Worm (Caenorhabditis elegans) whole organism, L1 larva: Measurements from ENCODE around the gene sma-5.
A peak's percentile ranks its signal among the peaks of the same experiment; 100 is the strongest.
"Not testable (repeated sequence)": the region's sequence is repeated elsewhere in the genome, so short reads cannot be mapped to it uniquely, and the experiment has no call there.

Source experiments
- C16A3.4 ChIP-seq: fragments of 150-350 bp; optimal IDR thresholded peaks from 2 replicates; lab custom pipeline; 2014; ENCODE audit warnings: missing biosample characterization, missing genetic modification characterization
- C34B4.2 ChIP-seq: sonication (generic microtip); optimal IDR thresholded peaks from 2 replicates; lab custom pipeline; 2017; ENCODE audit warnings: mild to moderate bottlenecking, missing genetic modification characterization, missing compliant biosample characterization
- aha-1 ChIP-seq: fragments of 150-350 bp; optimal IDR thresholded peaks from 2 replicates; lab custom pipeline; 2014; ENCODE audit warnings: missing biosample characterization, missing genetic modification characterization
- alr-1 ChIP-seq: fragments of 200-800 bp; sonication (Bioruptor generic); optimal IDR thresholded peaks from 2 replicates; lab custom pipeline; 2018; ENCODE audit warnings: borderline replicate concordance, mild to moderate bottlenecking, missing genetic modification characterization, missing compliant biosample characterization
- blmp-1 ChIP-seq: fragments of 150-350 bp; optimal IDR thresholded peaks from 2 replicates; lab custom pipeline; 2014; ENCODE audit warnings: missing biosample characterization, missing genetic modification characterization
- ceh-8 ChIP-seq: fragments of 200-800 bp; sonication (Bioruptor generic); optimal IDR thresholded peaks from 2 replicates; lab custom pipeline; 2018; ENCODE audit warnings: mild to moderate bottlenecking, missing genetic modification characterization, moderate library complexity, missing compliant biosample characterization
- ceh-82 ChIP-seq, 3 experiments: fragments of 150-350 bp in 1 of 3; sonication (generic microtip) in 2 of 3; optimal IDR thresholded peaks; 2 replicates each; lab custom pipeline; 2014 to 2017; ENCODE audit warnings: missing biosample characterization in 3 of 3, missing genetic modification characterization in 3 of 3
- ceh-88 ChIP-seq: fragments of 200-800 bp; sonication (Bioruptor generic); IDR thresholded peaks from 2 replicates; pipeline ENCODE4 v1.3.6; 2022; ENCODE audit warnings: missing genetic modification characterization, missing compliant biosample characterization
- dpl-1 ChIP-seq, 3 experiments: fragments of 150-350 bp in 2 of 3; sonication (generic microtip) in 1 of 3; optimal IDR thresholded peaks; 2 replicates each; lab custom pipeline; 2014 to 2017; ENCODE audit warnings: missing biosample characterization in 3 of 3, missing genetic modification characterization in 3 of 3, missing genetic modification reagents in 3 of 3
- dsc-1 ChIP-seq: sonication (generic microtip); optimal IDR thresholded peaks from 2 replicates; lab custom pipeline; 2016; ENCODE audit warnings: mild to moderate bottlenecking, missing genetic modification characterization, missing compliant biosample characterization
- elt-2 ChIP-seq: sonication (generic microtip); optimal IDR thresholded peaks from 2 replicates; lab custom pipeline; 2016; ENCODE audit warnings: missing genetic modification characterization, mild to moderate bottlenecking, inconsistent platforms, missing compliant biosample characterization, missing genetic modification reagents
- elt-3 ChIP-seq, 6 experiments: fragments of 150-350 bp in 1 of 6; sonication (generic microtip); optimal IDR thresholded peaks; 2 replicates each; lab custom pipeline; 2017 to 2018; ENCODE audit warnings: missing biosample characterization in 6 of 6, missing genetic modification characterization in 6 of 6, inconsistent platforms in 1 of 6
- fkh-4 ChIP-seq: sonication (generic microtip); optimal IDR thresholded peaks from 2 replicates; lab custom pipeline; 2016; ENCODE audit warnings: missing compliant biosample characterization, missing genetic modification characterization, borderline replicate concordance
- grh-1 ChIP-seq: fragments of 200-800 bp; sonication (Bioruptor generic); IDR thresholded peaks from 2 replicates; pipeline ENCODE4 v1.3.6; 2022; ENCODE audit warnings: missing genetic modification reagents, missing genetic modification characterization, missing compliant biosample characterization
- isw-1 ChIP-seq: fragments of 200-800 bp; sonication (Bioruptor generic); IDR thresholded peaks from 2 replicates; pipeline ENCODE4 v1.3.6; 2022; ENCODE audit warnings: missing genetic modification characterization, missing compliant biosample characterization
- lin-14 ChIP-seq: fragments of 200-800 bp; sonication (Bioruptor generic); optimal IDR thresholded peaks from 2 replicates; lab custom pipeline; 2018; ENCODE audit warnings: mild to moderate bottlenecking, missing genetic modification characterization, moderate library complexity, missing compliant biosample characterization
- lin-39 ChIP-seq: fragments of 150-350 bp; optimal IDR thresholded peaks from 2 replicates; lab custom pipeline; 2014; ENCODE audit warnings: missing biosample characterization, missing genetic modification reagents, missing genetic modification characterization
- nhr-12 ChIP-seq: sonication (generic microtip); optimal IDR thresholded peaks from 2 replicates; lab custom pipeline; 2017; ENCODE audit warnings: missing biosample characterization, missing genetic modification characterization
- nhr-19 ChIP-seq: fragments of 200-800 bp; sonication (Bioruptor generic); conservative IDR thresholded peaks from 2 replicates; pipeline ENCODE4 v1.3.6; 2022; ENCODE audit warnings: missing genetic modification characterization, missing compliant biosample characterization
- nhr-20 ChIP-seq: sonication (generic microtip); optimal IDR thresholded peaks from 2 replicates; lab custom pipeline; 2016; ENCODE audit warnings: mild to moderate bottlenecking, missing genetic modification characterization, missing compliant biosample characterization
- nhr-47 ChIP-seq: sonication (generic microtip); optimal IDR thresholded peaks from 2 replicates; lab custom pipeline; 2016; ENCODE audit warnings: mild to moderate bottlenecking, missing genetic modification characterization, moderate library complexity, missing compliant biosample characterization
- nhr-85 ChIP-seq: sonication (generic microtip); peaks from one replicate; lab custom pipeline; 2016; ENCODE audit warnings: missing genetic modification characterization, inconsistent platforms, missing compliant biosample characterization
- pax-3 ChIP-seq: fragments of 200-800 bp; sonication (Bioruptor generic); optimal IDR thresholded peaks from 2 replicates; lab custom pipeline; 2018; ENCODE audit warnings: mild to moderate bottlenecking, missing genetic modification characterization, moderate library complexity, missing compliant biosample characterization
- skn-1 ChIP-seq: fragments of 150-350 bp; optimal IDR thresholded peaks from 2 replicates; lab custom pipeline; 2014; ENCODE audit warnings: missing biosample characterization, missing genetic modification characterization
- snpc-4 ChIP-seq: fragments of 150-350 bp; optimal IDR thresholded peaks from 2 replicates; lab custom pipeline; 2014; ENCODE audit warnings: missing biosample characterization, missing genetic modification characterization
- sptf-1 ChIP-seq: fragments of 150-350 bp; optimal IDR thresholded peaks from 2 replicates; lab custom pipeline; 2014; ENCODE audit warnings: missing biosample characterization, missing genetic modification characterization
- sup-37 ChIP-seq: fragments of 200-800 bp; sonication (Bioruptor generic); optimal IDR thresholded peaks from 2 replicates; lab custom pipeline; 2018; ENCODE audit warnings: mild to moderate bottlenecking, missing genetic modification characterization, missing compliant biosample characterization
- swsn-7 ChIP-seq: sonication (generic microtip); optimal IDR thresholded peaks from 2 replicates; lab custom pipeline; 2016; ENCODE audit warnings: missing genetic modification characterization, missing compliant biosample characterization
- tlp-1 ChIP-seq: fragments of 150-350 bp; optimal IDR thresholded peaks from 2 replicates; lab custom pipeline; 2014; ENCODE audit warnings: missing biosample characterization, missing genetic modification characterization
- unc-130 ChIP-seq: fragments of 150-350 bp; optimal IDR thresholded peaks from 2 replicates; lab custom pipeline; 2017; ENCODE audit warnings: missing biosample characterization, missing genetic modification characterization, inconsistent platforms
- unc-30 ChIP-seq: sonication (generic microtip); optimal IDR thresholded peaks from 2 replicates; lab custom pipeline; 2017; ENCODE audit warnings: missing biosample characterization, missing genetic modification characterization
- unc-62 ChIP-seq: fragments of 150-350 bp; optimal IDR thresholded peaks from 2 replicates; lab custom pipeline; 2014; ENCODE audit warnings: missing biosample characterization, missing genetic modification reagents, missing genetic modification characterization
- unc-98 ChIP-seq: fragments of 200-800 bp; sonication (Bioruptor generic); IDR thresholded peaks from 2 replicates; pipeline ENCODE4 v1.3.6; 2022; ENCODE audit warnings: missing genetic modification characterization, missing compliant biosample characterization
- vab-15 ChIP-seq: sonication (generic microtip); optimal IDR thresholded peaks from 2 replicates; lab custom pipeline; 2017; ENCODE audit warnings: missing genotype, mild to moderate bottlenecking, missing genetic modification characterization, missing compliant biosample characterization
- zag-1 ChIP-seq: fragments of 150-350 bp; optimal IDR thresholded peaks from 2 replicates; lab custom pipeline; 2014; ENCODE audit warnings: missing biosample characterization, missing genetic modification characterization
- ztf-11 ChIP-seq, 2 experiments: sonication (generic microtip); optimal IDR thresholded peaks; 2 replicates each; lab custom pipeline; 2016 to 2017; ENCODE audit warnings: missing genetic modification characterization in 2 of 2, missing biosample characterization in 1 of 2, missing compliant biosample characterization in 1 of 2

sma-5 gene

ce11 chrX:11963659-11964058 is 41.7 kb downstream of the sma-5 start (continued):
- TF ChIP-seq skn-1 (tag; lab: Kevin White, UChicago) (peak; percentile 10), ceh-8 (GFP tag; lab: Kevin White, UChicago) (no peak), unc-62 (GFP tag; lab: Kevin White, UChicago) (no peak), alr-1 (no peak), sptf-1 (tag; lab: Kevin White, UChicago) (no peak), tlp-1 (tag; lab: Kevin White, UChicago) (no peak)

ce11 chrX:11962050-11962788 is 43.1 kb downstream of the sma-5 start:
- TF ChIP-seq fkh-4 (tag; lab: Kevin White, UChicago) (no peak), pax-3 (tag; lab: Kevin White, UChicago) (no peak), unc-130 (tag; lab: Kevin White, UChicago) (no peak), C34B4.2 (tag; lab: Kevin White, UChicago) (no peak), lin-39 (no peak), ztf-11 (tag; optimal IDR thresholded peaks at IDR 0.05; lab: Kevin White, UChicago) (no peak), snpc-4 (tag; lab: Kevin White, UChicago) (no peak), elt-3 (tag; optimal IDR thresholded peaks at IDR 0.05; lab: Kevin White, UChicago) (peak in 3 of 6 experiments; percentile 38 to 62 (median 60)), sup-37 (GFP tag; lab: Kevin White, UChicago) (no peak), elt-2 (tag; lab: Kevin White, UChicago) (peak; percentile 81), aha-1 (tag; lab: Kevin White, UChicago) (no peak), tlp-1 (tag; lab: Kevin White, UChicago) (no peak), zag-1 (no peak), nhr-85 (tag; lab: Kevin White, UChicago) (peak; percentile 58), dsc-1 (tag; lab: Kevin White, UChicago) (no peak), ceh-88 (GFP tag; lab: Robert Waterston, UW) (no peak), grh-1 (GFP tag; lab: Robert Waterston, UW) (no peak), swsn-7 (tag; lab: Kevin White, UChicago) (no peak), nhr-47 (tag; lab: Kevin White, UChicago) (no peak), ceh-82 (tag; optimal IDR thresholded peaks at IDR 0.05; lab: Kevin White, UChicago) (no peak), unc-62 (GFP tag; lab: Kevin White, UChicago) (no peak), blmp-1 (peak; percentile 37), lin-14 (GFP tag; lab: Kevin White, UChicago) (no peak)

- not testable (repeated sequence) for TF ChIP-seq vab-15 (tag; lab: Kevin White, UChicago); nhr-20; nhr-85 (tag; lab: Kevin White, UChicago)
Measured at ce11 chrX:11961103-11961502, 44.2 kb downstream of the sma-5 start, which contains the start of gene C49F5.13. Gene C49F5.13, plus strand, starts transcription at chrX:11961403.

- TF ChIP-seq elt-2 (tag; lab: Kevin White, UChicago) (peak; percentile 18), nhr-19 (GFP tag; lab: Robert Waterston, UW) (no peak), C16A3.4 (no peak), unc-98 (GFP tag; lab: Robert Waterston, UW) (no peak), isw-1 (GFP tag; lab: Robert Waterston, UW) (no peak), nhr-12 (tag; lab: Kevin White, UChicago) (no peak), dpl-1 (GFP tag; optimal IDR thresholded peaks at IDR 0.05; lab: Kevin White, UChicago) (no peak), unc-30 (tag; lab: Kevin White, UChicago) (no peak), sup-37 (GFP tag; lab: Kevin White, UChicago) (no peak)
Measured at ce11 chrX:11959838-11960237, 45.5 kb downstream of the sma-5 start, which contains the start of gene C49F5.8. Gene C49F5.8, plus strand, starts transcription at chrX:11960138.
